Worm (Caenorhabditis elegans) whole organism, L1 larva: ENCODE measurements around the gene Y73C8C.4.

Experiments used
- fos-1 ChIP-seq: fragments of 150-350 bp; optimal IDR thresholded peaks from 2 replicates; lab custom pipeline; 2014; ENCODE audit warnings: missing biosample characterization, missing genetic modification characterization
- nhr-12 ChIP-seq: sonication (generic microtip); optimal IDR thresholded peaks from 2 replicates; lab custom pipeline; 2017; ENCODE audit warnings: missing biosample characterization, missing genetic modification characterization
- nhr-237 ChIP-seq: fragments of 150-350 bp; optimal IDR thresholded peaks from 2 replicates; lab custom pipeline; 2014; ENCODE audit warnings: missing biosample characterization, missing genetic modification characterization
- nhr-28 ChIP-seq: fragments of 150-350 bp; optimal IDR thresholded peaks from 2 replicates; lab custom pipeline; 2014; ENCODE audit warnings: missing biosample characterization, missing genetic modification characterization
- skn-1 ChIP-seq: fragments of 150-350 bp; optimal IDR thresholded peaks from 2 replicates; lab custom pipeline; 2014; ENCODE audit warnings: missing biosample characterization, missing genetic modification characterization
- sox-4 ChIP-seq: sonication (generic microtip); optimal IDR thresholded peaks from 2 replicates; lab custom pipeline; 2016; ENCODE audit warnings: missing genetic modification characterization, missing compliant biosample characterization

ce11 chrV:3132116-3132515 lies 30.2 kb upstream of the Y73C8C.4 start:
- TF ChIP-seq sox-4 (tag; lab: Kevin White, UChicago) (no peak), skn-1 (tag; lab: Kevin White, UChicago) (no peak), nhr-12 (tag; lab: Kevin White, UChicago) (no peak), nhr-237 (tag; lab: Kevin White, UChicago) (no peak), nhr-28 (tag; lab: Kevin White, UChicago) (no peak), fos-1 (tag; lab: Kevin White, UChicago) (no peak)
